Worm (Caenorhabditis elegans) whole organism, mixed stage, embryonic: Measurements from ENCODE around the gene bli-6.

ENCODE experiments used
- hlh-1 ChIP-seq: fragments of 150-350 bp; optimal IDR thresholded peaks from 2 replicates; lab custom pipeline; 2014; ENCODE audit warnings: missing biosample characterization, missing genetic modification reagents, missing genetic modification characterization
- lin-13 ChIP-seq: fragments of 150-350 bp; optimal IDR thresholded peaks from 2 replicates; lab custom pipeline; 2014; ENCODE audit warnings: missing biosample characterization, missing genetic modification characterization
- lsy-2 ChIP-seq: fragments of 150-350 bp; optimal IDR thresholded peaks from 2 replicates; lab custom pipeline; 2014; ENCODE audit warnings: missing biosample characterization, missing genetic modification characterization
- mls-2 ChIP-seq: sonication (generic microtip); optimal IDR thresholded peaks from 2 replicates; lab custom pipeline; 2016; ENCODE audit warnings: mild to moderate bottlenecking, missing genetic modification characterization, moderate library complexity, missing compliant biosample characterization
- nhr-12 ChIP-seq: fragments of 150-350 bp; optimal IDR thresholded peaks from 2 replicates; lab custom pipeline; 2014; ENCODE audit warnings: missing biosample characterization, missing genetic modification characterization
- nhr-237 ChIP-seq: fragments of 150-350 bp; optimal IDR thresholded peaks from 2 replicates; lab custom pipeline; 2014; ENCODE audit warnings: missing biosample characterization, missing genetic modification characterization
- sem-2 ChIP-seq: fragments of 200-800 bp; sonication (Bioruptor generic); optimal IDR thresholded peaks from 2 replicates; lab custom pipeline; 2018; ENCODE audit warnings: mild to moderate bottlenecking, missing genetic modification characterization, missing compliant biosample characterization
- snpc-4 ChIP-seq: fragments of 150-350 bp; optimal IDR thresholded peaks from 2 replicates; lab custom pipeline; 2014; ENCODE audit warnings: missing biosample characterization, missing genetic modification characterization
- sptf-1 ChIP-seq: sonication (generic microtip); optimal IDR thresholded peaks from 2 replicates; lab custom pipeline; 2017; ENCODE audit warnings: mild to moderate bottlenecking, missing genetic modification characterization, moderate library complexity, missing compliant biosample characterization
- tbx-8 ChIP-seq: fragments of 200-800 bp; sonication (Bioruptor generic); optimal IDR thresholded peaks from 2 replicates; lab custom pipeline; 2018; ENCODE audit warnings: mild to moderate bottlenecking, missing genetic modification characterization, moderate library complexity, missing compliant biosample characterization
- unc-39 ChIP-seq: fragments of 150-350 bp; optimal IDR thresholded peaks from 2 replicates; lab custom pipeline; 2014; ENCODE audit warnings: missing biosample characterization, missing genetic modification characterization
- unc-62 ChIP-seq: fragments of 150-350 bp; optimal IDR thresholded peaks from 2 replicates; lab custom pipeline; 2014; ENCODE audit warnings: missing biosample characterization, missing genetic modification reagents, missing genetic modification characterization

ce11 chrIV:6378398-6378797, 1.5 kb downstream of the bli-6 start:
- no peak for TF ChIP-seq unc-62 (GFP tag; lab: Kevin White, UChicago)
- TF ChIP-seq nhr-237 = no peak
- no peak for TF ChIP-seq hlh-1 (tag; lab: Kevin White, UChicago)
- no peak for TF ChIP-seq sptf-1 (tag; lab: Kevin White, UChicago)
- no peak for TF ChIP-seq lsy-2
- TF ChIP-seq snpc-4 = no peak
- no peak for TF ChIP-seq unc-39 (tag; lab: Kevin White, UChicago)
- no peak for TF ChIP-seq nhr-12 (tag; lab: Kevin White, UChicago)
- TF ChIP-seq tbx-8 (GFP tag; lab: Kevin White, UChicago) = no peak
- no peak for TF ChIP-seq mls-2 (tag; lab: Kevin White, UChicago)
- no peak for TF ChIP-seq lin-13 (tag; lab: Kevin White, UChicago)
- TF ChIP-seq sem-2 = no peak
